3 fruit fly cellular contexts compared by ENCODE assay signal in the genomic region with DNA sequence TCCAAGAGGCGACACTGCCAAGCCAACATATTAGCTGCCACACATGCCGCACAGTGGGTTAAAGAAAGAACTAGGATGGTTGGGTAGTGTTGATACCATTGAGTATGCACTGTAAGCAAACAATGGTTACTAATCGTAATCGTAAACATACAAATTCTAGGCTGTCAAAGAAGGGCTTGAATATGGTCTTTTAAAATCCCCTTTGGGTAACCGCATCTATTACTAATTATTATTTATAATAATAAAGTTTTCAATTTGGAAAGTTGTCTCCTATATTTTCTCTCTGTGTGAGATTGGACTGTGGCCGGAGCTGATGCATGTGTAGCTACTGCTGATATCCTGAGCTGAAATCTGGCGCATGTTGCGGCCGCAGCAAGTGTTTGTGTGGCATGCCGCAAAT.
TF ChIP-seq lines count a peak whose summit lies in the region.

No protein-coding gene starts in this region.

- TF ChIP-seq CTCF in whole organism, embryonic (GFP tag; optimal IDR thresholded peaks at IDR 0.05; lab: Kevin White, UChicago): no peak

TF ChIP-seq in whole organism, embryonic, 481 proteins besides CTCF, POLR2A, EP300 and RAD21:
- TF ChIP-seq CG11093 (GFP tag; IDR thresholded peaks at IDR 0.05; lab: Robert Waterston, UW) (0 out of 3 replicates have a peak, but pooled peaks have one; percentile 22), CG17829 (tag; optimal IDR thresholded peaks at IDR 0.05; lab: Kevin White, UChicago) (peak; percentile 23), Xrp1 (GFP tag; IDR thresholded peaks at IDR 0.05; lab: Robert Waterston, UW) (0 out of 2 replicates have a peak, but pooled peaks have one; percentile 29), CG17328 (GFP tag; IDR thresholded peaks at IDR 0.05; lab: Robert Waterston, UW) (0 out of 2 replicates have a peak, but pooled peaks have one; percentile 9), bowl (GFP tag; IDR thresholded peaks at IDR 0.05; lab: Robert Waterston, UW) (no peak), unpg (GFP tag; optimal IDR thresholded peaks at IDR 0.05; lab: Kevin White, UChicago) (no peak), CG31441 (GFP tag; IDR thresholded peaks at IDR 0.05; lab: Robert Waterston, UW) (0 out of 2 replicates have a peak, but pooled peaks have one; percentile 15), CG18262 (tag; optimal IDR thresholded peaks at IDR 0.05; lab: Kevin White, UChicago) (peak; percentile 36), CG4404 (GFP tag; IDR thresholded peaks at IDR 0.05; lab: Robert Waterston, UW) (peak; percentile 43; the same call in 1 of the 2 replicates), gem (tag; optimal IDR thresholded peaks at IDR 0.05; lab: Kevin White, UChicago) (peak; percentile 40), ara (GFP tag; IDR thresholded peaks at IDR 0.05; lab: Robert Waterston, UW) (0 out of 2 replicates have a peak, but pooled peaks have one; percentile 32), Sox102F (GFP tag; optimal IDR thresholded peaks at IDR 0.05; lab: Kevin White, UChicago) (peak; percentile 1), CG17361 (GFP tag; IDR thresholded peaks at IDR 0.05; lab: Robert Waterston, UW) (0 out of 3 replicates have a peak, but pooled peaks have one; percentile 31), CG2712 (tag; optimal IDR thresholded peaks at IDR 0.05; lab: Kevin White, UChicago) (peak; percentile 52), Lhr (GFP tag; optimal IDR thresholded peaks at IDR 0.05; lab: Kevin White, UChicago) (no peak), CG32532 (GFP tag; IDR thresholded peaks at IDR 0.05; lab: Robert Waterston, UW) (no peak)

TF ChIP-seq in whole organism, prepupa, 60 proteins besides CTCF, POLR2A, EP300 and RAD21 (continues in another document):
- no peak for TF ChIP-seq lz (GFP tag; optimal IDR thresholded peaks at IDR 0.05; lab: Kevin White, UChicago)
- TF ChIP-seq CG11902 (GFP tag; optimal IDR thresholded peaks at IDR 0.05; lab: Kevin White, UChicago): no peak
- peak; percentile 58 for TF ChIP-seq CG32006 (GFP tag; optimal IDR thresholded peaks at IDR 0.05; lab: Kevin White, UChicago)
- TF ChIP-seq CG8319 (GFP tag; optimal IDR thresholded peaks at IDR 0.05; lab: Kevin White, UChicago): no peak
- no peak for TF ChIP-seq dac (GFP tag; optimal IDR thresholded peaks at IDR 0.05; lab: Kevin White, UChicago)
- no peak for TF ChIP-seq Sox102F (GFP tag; optimal IDR thresholded peaks at IDR 0.05; lab: Kevin White, UChicago)
- TF ChIP-seq CG8119 (GFP tag; IDR thresholded peaks at IDR 0.05; lab: Robert Waterston, UW): peak; percentile 74; the same call in 2 of the 3 replicates
- TF ChIP-seq Lpt (GFP tag; optimal IDR thresholded peaks at IDR 0.05; lab: Kevin White, UChicago): no peak
- no peak for TF ChIP-seq Eip75B (GFP tag; optimal IDR thresholded peaks at IDR 0.05; lab: Kevin White, UChicago)
- TF ChIP-seq CG7368 (GFP tag; optimal IDR thresholded peaks at IDR 0.05; lab: Kevin White, UChicago): no peak
- no peak for TF ChIP-seq CG11294 (GFP tag; IDR thresholded peaks at IDR 0.05; lab: Robert Waterston, UW)
- TF ChIP-seq pdm3 (GFP tag; optimal IDR thresholded peaks at IDR 0.05; lab: Kevin White, UChicago): no peak
- no peak for TF ChIP-seq CG31627 (GFP tag; optimal IDR thresholded peaks at IDR 0.05; lab: Kevin White, UChicago)
- no peak for TF ChIP-seq topi (GFP tag; optimal IDR thresholded peaks at IDR 0.05; lab: Kevin White, UChicago)
- TF ChIP-seq svp (GFP tag; lab: Kevin White, UChicago): no peak
- TF ChIP-seq vri (GFP tag; optimal IDR thresholded peaks at IDR 0.05; lab: Kevin White, UChicago): no peak
- peak; percentile 22 for TF ChIP-seq CG16779 (tag; optimal IDR thresholded peaks at IDR 0.05; lab: Kevin White, UChicago)
- peak; percentile 27 for TF ChIP-seq CG9139 (GFP tag; optimal IDR thresholded peaks at IDR 0.05; lab: Kevin White, UChicago)
- peak; percentile 22 for TF ChIP-seq net (GFP tag; optimal IDR thresholded peaks at IDR 0.05; lab: Kevin White, UChicago)
- peak; percentile 56; the same call in 1 of the 3 replicates for TF ChIP-seq eg (GFP tag; IDR thresholded peaks at IDR 0.05; lab: Robert Waterston, UW)
- TF ChIP-seq Gug (GFP tag; IDR thresholded peaks at IDR 0.05; lab: Robert Waterston, UW): no peak
- TF ChIP-seq Blimp-1 (GFP tag; optimal IDR thresholded peaks at IDR 0.05; lab: Kevin White, UChicago): no peak
- no peak for TF ChIP-seq CG1621 (tag; optimal IDR thresholded peaks at IDR 0.05; lab: Kevin White, UChicago)
- TF ChIP-seq CG6276 (GFP tag; optimal IDR thresholded peaks at IDR 0.05; lab: Kevin White, UChicago): peak; percentile 17
- TF ChIP-seq CG11762 (GFP tag; optimal IDR thresholded peaks at IDR 0.05; lab: Kevin White, UChicago; ENCODE audit: insufficient read depth): peak; percentile 11
- peak; percentile 21 for TF ChIP-seq fd59A (GFP tag; optimal IDR thresholded peaks at IDR 0.05; lab: Kevin White, UChicago)
- TF ChIP-seq Hr38 (GFP tag; optimal IDR thresholded peaks at IDR 0.05; lab: Kevin White, UChicago): no peak
- no peak for TF ChIP-seq CG8632 (GFP tag; optimal IDR thresholded peaks at IDR 0.05; lab: Kevin White, UChicago)
- TF ChIP-seq Sox15 (GFP tag; optimal IDR thresholded peaks at IDR 0.05; lab: Kevin White, UChicago): no peak
- TF ChIP-seq fkh (GFP tag; optimal IDR thresholded peaks at IDR 0.05; lab: Kevin White, UChicago): no peak
- TF ChIP-seq OdsH (GFP tag; optimal IDR thresholded peaks at IDR 0.05; lab: Kevin White, UChicago): peak; percentile 30
- TF ChIP-seq Met (GFP tag; optimal IDR thresholded peaks at IDR 0.05; lab: Kevin White, UChicago): no peak
- TF ChIP-seq CG6808 (GFP tag; optimal IDR thresholded peaks at IDR 0.05; lab: Kevin White, UChicago): peak; percentile 4
- TF ChIP-seq CG6792 (GFP tag; optimal IDR thresholded peaks at IDR 0.05; lab: Kevin White, UChicago): no peak
- TF ChIP-seq Ets96B (tag; optimal IDR thresholded peaks at IDR 0.05; lab: Kevin White, UChicago): peak; percentile 47
- TF ChIP-seq cyc (GFP tag; optimal IDR thresholded peaks at IDR 0.05; lab: Kevin White, UChicago): no peak

TF ChIP-seq in whole organism, pupa, 21 proteins besides CTCF, POLR2A, EP300 and RAD21:
- TF ChIP-seq gl (tag; optimal IDR thresholded peaks at IDR 0.05; lab: Kevin White, UChicago) (no peak), Pif1B (GFP tag; optimal IDR thresholded peaks at IDR 0.05; lab: Kevin White, UChicago) (peak; percentile 28), CG10348 (GFP tag; IDR thresholded peaks at IDR 0.05; lab: Robert Waterston, UW) (no peak), Snoo (tag; optimal IDR thresholded peaks at IDR 0.05; lab: Kevin White, UChicago) (no peak), CG9948 (tag; optimal IDR thresholded peaks at IDR 0.05; lab: Kevin White, UChicago) (no peak), CG12605 (GFP tag; IDR thresholded peaks at IDR 0.05; lab: Robert Waterston, UW) (no peak), fd96Ca (GFP tag; IDR thresholded peaks at IDR 0.05; lab: Robert Waterston, UW) (peak; percentile 72; the same call in 2 of the 3 replicates), CG15710 (tag; optimal IDR thresholded peaks at IDR 0.05; lab: Kevin White, UChicago) (no peak), CG17806 (tag; optimal IDR thresholded peaks at IDR 0.05; lab: Kevin White, UChicago) (no peak), Ets98B (GFP tag; IDR thresholded peaks at IDR 0.05; lab: Robert Waterston, UW) (no peak; the same call in 1 of the 2 replicates), CG8159 (tag; optimal IDR thresholded peaks at IDR 0.05; lab: Kevin White, UChicago) (peak; percentile 60), rn (GFP tag; IDR thresholded peaks at IDR 0.05; lab: Robert Waterston, UW) (no peak), CG8301 (tag; optimal IDR thresholded peaks at IDR 0.05; lab: Kevin White, UChicago) (no peak), Pif1A (GFP tag; optimal IDR thresholded peaks at IDR 0.05; lab: Kevin White, UChicago) (peak; percentile 36), EcR (GFP tag; optimal IDR thresholded peaks at IDR 0.05; lab: Kevin White, UChicago) (no peak), D1 (tag; optimal IDR thresholded peaks at IDR 0.05; lab: Kevin White, UChicago) (no peak), CG13204 (GFP tag; optimal IDR thresholded peaks at IDR 0.05; lab: Kevin White, UChicago) (no peak), CG34367 (tag; optimal IDR thresholded peaks at IDR 0.05; lab: Kevin White, UChicago) (no peak), CG4496 (GFP tag; IDR thresholded peaks at IDR 0.05; lab: Robert Waterston, UW) (0 out of 3 replicates have a peak, but pooled peaks have one; percentile 35), CG14655 (GFP tag; optimal IDR thresholded peaks at IDR 0.05; lab: Kevin White, UChicago) (peak; percentile 61), CG32121 (GFP tag; IDR thresholded peaks at IDR 0.05; lab: Robert Waterston, UW) (peak; percentile 49; the same call in 1 of the 2 replicates)
